Worm (Caenorhabditis elegans) whole organism, L4/young adult: ENCODE data around the gene F38H4.5.

ENCODE experiments used
- W03F9.2 ChIP-seq: fragments of 150-350 bp; optimal IDR thresholded peaks from 2 replicates; lab custom pipeline; 2014; ENCODE audit warnings: missing biosample characterization, missing genetic modification characterization
- dao-5 ChIP-seq: sonication (generic microtip); optimal IDR thresholded peaks from 2 replicates; lab custom pipeline; 2016; ENCODE audit warnings: missing genotype, missing genetic modification characterization, moderate library complexity, missing compliant biosample characterization
- him-1 ChIP-seq: sonication (generic microtip); optimal IDR thresholded peaks from 2 replicates; lab custom pipeline; 2016; ENCODE audit warnings: missing genotype, missing genetic modification reagents, missing genetic modification characterization, missing compliant biosample characterization

DNA sequence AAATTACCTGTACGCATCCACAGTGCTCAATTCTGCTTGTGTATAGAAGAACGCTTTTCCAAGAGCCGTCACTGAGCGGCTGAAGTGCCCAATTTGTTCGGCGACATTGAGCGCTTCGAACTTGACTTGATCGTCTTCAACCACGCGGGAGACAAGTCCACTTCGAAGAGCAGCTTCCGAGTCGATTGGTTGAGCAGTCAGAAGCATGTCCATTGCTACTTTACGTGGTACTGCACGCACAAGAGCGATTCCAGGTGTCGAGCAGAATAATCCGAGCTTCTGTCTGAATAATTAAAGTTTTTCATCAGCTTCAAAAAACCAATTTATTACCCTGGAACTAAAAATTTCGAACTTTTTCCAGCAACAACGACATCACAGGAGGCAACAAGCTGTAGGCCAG lies 3.4 kb downstream of the F38H4.5 start:
- no peak for TF ChIP-seq W03F9.2 (tag; lab: Kevin White, UChicago)
- no peak for TF ChIP-seq him-1 (tag; lab: Kevin White, UChicago)
- TF ChIP-seq dao-5 (tag; lab: Kevin White, UChicago) = no peak
